Fruit fly (Drosophila melanogaster): Measurements from ENCODE around the gene Akap200.

Akap200 gene

dm6 chr2L:8374235-8374634 is 41.3 kb upstream of the Akap200 start, which contains the start of gene Wdr82 (continued):
- peak; percentile 76 for TF ChIP-seq unc-4 (GFP tag; IDR thresholded peaks at IDR 0.05; ENCODE audit: partially characterized antibody)
- TF ChIP-seq inv (GFP tag; IDR thresholded peaks at IDR 0.05; ENCODE audit: partially characterized antibody) = peak; percentile 36; the same call in 1 of the 2 replicates
- TF ChIP-seq pzg (GFP tag; optimal IDR thresholded peaks at IDR 0.05) = peak; percentile 65
- TF ChIP-seq Dll (GFP tag; IDR thresholded peaks at IDR 0.05; ENCODE audit: partially characterized antibody) = peak; percentile 77
- TF ChIP-seq vfl (GFP tag; optimal IDR thresholded peaks at IDR 0.05) = no peak
- no peak for TF ChIP-seq tup (GFP tag; optimal IDR thresholded peaks at IDR 0.05)
- TF ChIP-seq Scr (GFP tag; IDR thresholded peaks at IDR 0.05; ENCODE audit: partially characterized antibody) = peak; percentile 75
- peak; percentile 52 for TF ChIP-seq Myb (GFP tag; optimal IDR thresholded peaks at IDR 0.05)

DNA sequence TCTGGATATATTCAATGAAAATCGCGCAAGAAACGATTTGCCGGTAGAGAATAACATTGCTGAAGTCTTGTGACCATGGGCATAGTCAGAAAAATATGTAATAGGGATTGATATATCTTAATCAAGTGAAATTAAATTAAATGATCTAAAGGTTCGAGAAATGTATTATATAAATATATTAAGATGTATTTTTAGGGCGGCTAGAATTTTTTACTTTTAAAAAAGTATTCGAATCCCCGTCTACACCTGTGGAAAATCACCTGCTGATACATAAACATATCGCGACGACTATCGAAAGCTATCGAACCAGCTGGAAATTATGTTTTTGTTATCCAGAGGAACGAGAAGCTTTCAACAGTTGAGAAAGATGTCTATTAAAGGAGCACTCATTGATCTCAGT is 38.8 kb upstream of the Akap200 start, which contains the start of the genes CG13390 and CG17294:
CG13390 (minus strand) TSS at position 81 of the 400 bp plus-strand sequence.
CG17294 (plus strand) TSS at position 319 of the 400 bp plus-strand sequence.
- TF ChIP-seq CG14050 (GFP tag; IDR thresholded peaks at IDR 0.05) (peak; percentile 99), cad (GFP tag; optimal IDR thresholded peaks at IDR 0.05) (no peak), CG15479 (GFP tag; optimal IDR thresholded peaks at IDR 0.05) (peak; percentile 84), ham (GFP tag; IDR thresholded peaks at IDR 0.05) (peak; percentile 99), sim (GFP tag; IDR thresholded peaks at IDR 0.05) (peak; percentile 99), CG6683 (GFP tag; optimal IDR thresholded peaks at IDR 0.05) (peak; percentile 99), CG42726 (GFP tag; IDR thresholded peaks at IDR 0.05; ENCODE audit: partially characterized antibody) (peak; percentile 63), dati (GFP tag; IDR thresholded peaks at IDR 0.05) (peak; percentile 98), ken (GFP tag; IDR thresholded peaks at IDR 0.05) (peak; percentile 99), Xbp1 (GFP tag; optimal IDR thresholded peaks at IDR 0.05) (peak; percentile 100), crc (GFP tag; optimal IDR thresholded peaks at IDR 0.05) (peak; percentile 90), run (tag; optimal IDR thresholded peaks at IDR 0.05) (peak; percentile 99), abd-A (tag; optimal IDR thresholded peaks at IDR 0.05) (peak; percentile 98), HHEX (GFP tag; optimal IDR thresholded peaks at IDR 0.05) (peak; percentile 100), Drgx (GFP tag; IDR thresholded peaks at IDR 0.05) (peak; percentile 100), CrebB (tag; optimal IDR thresholded peaks at IDR 0.05) (peak; percentile 99), Bteb2 (GFP tag; optimal IDR thresholded peaks at IDR 0.05) (peak; percentile 98), CG17359 (tag; optimal IDR thresholded peaks at IDR 0.05) (peak; percentile 100), Dfd (GFP tag; optimal IDR thresholded peaks at IDR 0.05) (no peak), hkb (optimal IDR thresholded peaks at IDR 0.05) (no peak), hkb (GFP tag; IDR thresholded peaks at IDR 0.05) (peak; percentile 100), CG8924 (tag; optimal IDR thresholded peaks at IDR 0.05) (peak; percentile 100), ap (GFP tag; IDR thresholded peaks at IDR 0.05) (peak; percentile 99), CG11456 (GFP tag; IDR thresholded peaks at IDR 0.05) (peak; percentile 99), Doc2 (GFP tag; IDR thresholded peaks at IDR 0.05) (peak; percentile 98), CG11398 (GFP tag; optimal IDR thresholded peaks at IDR 0.05) (peak; percentile 78), CG1529 (GFP tag; optimal IDR thresholded peaks at IDR 0.05) (peak; percentile 99), psq (GFP tag; optimal IDR thresholded peaks at IDR 0.05) (peak; percentile 97), CG2678 (tag; optimal IDR thresholded peaks at IDR 0.05) (peak; percentile 100), Fer3 (tag; optimal IDR thresholded peaks at IDR 0.05) (peak; percentile 100), gsb (GFP tag; IDR thresholded peaks at IDR 0.05) (peak; percentile 99), fd3F (GFP tag; optimal IDR thresholded peaks at IDR 0.05) (peak; percentile 100), da (GFP tag; optimal IDR thresholded peaks at IDR 0.05) (peak; percentile 92), lov (optimal IDR thresholded peaks at IDR 0.05) (no peak), lov (GFP tag; IDR thresholded peaks at IDR 0.05) (peak; percentile 99), Awh (GFP tag; IDR thresholded peaks at IDR 0.05) (peak; percentile 100), peb (GFP tag; IDR thresholded peaks at IDR 0.05) (peak; percentile 98), ac (GFP tag; optimal IDR thresholded peaks at IDR 0.05) (peak; percentile 97), wek (GFP tag; optimal IDR thresholded peaks at IDR 0.05) (peak; percentile 94), sna (GFP tag; IDR thresholded peaks at IDR 0.05; ENCODE audit: partially characterized antibody) (peak; percentile 83), sens-2 (GFP tag; IDR thresholded peaks at IDR 0.05) (peak; percentile 99), Mrtf (GFP tag; IDR thresholded peaks at IDR 0.05) (peak; percentile 99), ssp (GFP tag; IDR thresholded peaks at IDR 0.05) (peak; percentile 96)

Measured in whole organism, embryonic.